Worm (Caenorhabditis elegans) whole organism, midembryonic: ENCODE data around the gene snb-2.

ENCODE experiments used
- T22C8.4 ChIP-seq: fragments of 200-800 bp; sonication (Bioruptor generic); IDR thresholded peaks from 2 replicates; pipeline ENCODE4 v1.3.6; 2022; ENCODE audit warnings: missing genetic modification characterization, missing compliant biosample characterization
- klf-2 ChIP-seq: fragments of 200-800 bp; sonication (Bioruptor generic); conservative IDR thresholded peaks from 2 replicates; pipeline ENCODE4 v1.3.6; 2022; ENCODE audit warnings: missing genetic modification reagents, missing genetic modification characterization, missing compliant biosample characterization
- med-1 ChIP-seq: sonication (generic microtip); optimal IDR thresholded peaks from 2 replicates; lab custom pipeline; 2017; ENCODE audit warnings: missing genetic modification characterization, mild to moderate bottlenecking, missing compliant biosample characterization, antibody characterized with exemption, missing genetic modification reagents; ENCODE audit not compliant: insufficient read depth
- ref-1 ChIP-seq: fragments of 200-800 bp; sonication (Bioruptor generic); conservative IDR thresholded peaks from 2 replicates; pipeline ENCODE4 v1.3.6; 2022; ENCODE audit warnings: missing genetic modification reagents, missing genetic modification characterization, missing compliant biosample characterization
- tab-1 ChIP-seq: fragments of 200-800 bp; sonication (Bioruptor generic); IDR thresholded peaks from 2 replicates; pipeline ENCODE4 v1.3.6; 2022; ENCODE audit warnings: missing genetic modification characterization, missing compliant biosample characterization
- ztf-23 ChIP-seq: fragments of 200-800 bp; sonication (Bioruptor generic); IDR thresholded peaks from 2 replicates; pipeline ENCODE4 v1.3.6; 2022; ENCODE audit warnings: missing genetic modification reagents, missing genetic modification characterization, missing compliant biosample characterization
- ztf-29 ChIP-seq: fragments of 200-800 bp; sonication (Bioruptor generic); IDR thresholded peaks from 2 replicates; pipeline ENCODE4 v1.3.6; 2022; ENCODE audit warnings: missing genetic modification reagents, missing genetic modification characterization, missing compliant biosample characterization

DNA sequence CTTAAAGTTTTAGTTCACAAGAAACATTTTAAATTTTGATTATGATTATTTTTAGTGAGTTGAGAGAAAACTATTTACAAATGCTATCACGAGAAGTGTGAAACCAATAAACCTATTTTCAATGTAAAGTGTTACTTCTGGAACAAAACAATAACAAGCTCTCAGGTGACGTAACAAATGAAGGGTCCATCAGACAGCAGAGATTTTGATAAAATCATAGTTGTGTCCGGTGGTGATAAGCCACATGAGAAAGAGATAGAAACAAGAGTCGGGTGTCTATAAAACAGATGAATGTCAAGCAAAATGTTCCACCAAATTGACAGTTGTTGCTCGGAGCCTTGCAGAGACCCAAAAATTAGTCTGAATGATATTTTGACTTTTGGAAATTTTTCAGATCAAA, 11.3 kb downstream of the snb-2 start:
- no peak for TF ChIP-seq T22C8.4 (GFP tag; lab: Robert Waterston, UW)
- TF ChIP-seq klf-2 = no peak
- no peak for TF ChIP-seq med-1 (GFP tag; lab: Kevin White, UChicago)
- TF ChIP-seq ref-1 (GFP tag; lab: Robert Waterston, UW) = no peak
- no peak for TF ChIP-seq tab-1 (GFP tag; lab: Robert Waterston, UW)
- TF ChIP-seq ztf-23 (GFP tag; lab: Robert Waterston, UW) = no peak
- no peak for TF ChIP-seq ztf-29 (GFP tag; lab: Robert Waterston, UW)
